Fruit fly (Drosophila melanogaster) S2 (cell line): ENCODE data around the gene Surf1.

Experiments used
- CG8478 ChIP-seq: fragments of >200 bp; optimal IDR thresholded peaks from 2 replicates; lab custom pipeline; 2018
- CTCF ChIP-seq, 2 experiments: fragments of >200 bp; optimal IDR thresholded peaks; 2 replicates each; lab custom pipeline; 2018

DNA sequence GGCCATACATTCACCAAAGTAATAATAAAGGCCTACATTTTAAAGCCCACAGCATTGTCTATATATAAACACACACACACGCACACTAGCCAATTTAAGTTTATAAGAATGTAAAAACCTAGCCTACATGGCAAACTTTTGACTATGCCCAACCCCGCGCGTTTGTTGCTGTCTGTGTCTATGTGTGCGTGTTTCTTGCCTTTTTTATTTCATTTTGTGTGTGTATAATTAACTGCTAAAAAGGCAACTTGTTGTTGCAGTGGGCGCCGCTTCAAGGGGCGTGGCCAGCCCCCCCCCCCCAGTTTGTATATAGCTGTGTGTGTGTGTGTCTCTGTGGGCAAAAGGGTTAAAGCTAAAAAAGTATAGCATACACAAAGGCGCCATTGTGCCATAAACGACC is 12.8 kb upstream of the Surf1 start:
- TF ChIP-seq CTCF (optimal IDR thresholded peaks at IDR 0.05; lab: Kevin White, UChicago) (no peak), CG8478 (lab: Kevin White, UChicago) (no peak)
